Fruit fly (Drosophila melanogaster) whole organism, embryonic: ENCODE results near the gene Sps2.

Experiments used
- ATbp ChIP-seq: fragments of 200-800 bp; sonication (Bioruptor generic); optimal IDR thresholded peaks from 2 replicates; lab custom pipeline; 2017; ENCODE audit warnings: missing biosample characterization, mild to moderate bottlenecking, missing genetic modification characterization, missing genetic modification reagents
- Atf6 ChIP-seq: fragments of 200-800 bp; sonication (Bioruptor generic); IDR thresholded peaks from 2 replicates; pipeline ENCODE4 v1.3.6; 2022; ENCODE audit warnings: missing biosample characterization, missing genetic modification characterization
- B-H1 ChIP-seq: fragments of 200-800 bp; sonication (Bioruptor generic); IDR thresholded peaks from 3 replicates; pipeline ENCODE4 v1.3.6; 2022; ENCODE audit warnings: missing biosample characterization, missing genetic modification characterization
- CG10267 ChIP-seq: fragments of 200-800 bp; sonication (Bioruptor generic); optimal IDR thresholded peaks from 2 replicates; lab custom pipeline; 2018; ENCODE audit warnings: missing biosample characterization, mild to moderate bottlenecking, missing genetic modification characterization, moderate library complexity
- CG10366 ChIP-seq: fragments of 200-800 bp; sonication (Bioruptor generic); IDR thresholded peaks from 2 replicates; pipeline ENCODE4 v1.3.6; 2022; ENCODE audit warnings: missing biosample characterization, missing genetic modification characterization
- CG10431 ChIP-seq: fragments of 200-800 bp; sonication (Bioruptor generic); optimal IDR thresholded peaks from 3 replicates; lab custom pipeline; 2018; ENCODE audit warnings: missing biosample characterization, mild to moderate bottlenecking, missing genetic modification characterization
- CG12236 ChIP-seq: fragments of 200-800 bp; sonication (Bioruptor generic); optimal IDR thresholded peaks from 2 replicates; lab custom pipeline; 2016; ENCODE audit warnings: missing biosample characterization, missing genetic modification characterization
- CG13287 ChIP-seq: fragments of 200-800 bp; sonication (Bioruptor generic); IDR thresholded peaks from 2 replicates; pipeline ENCODE4 v1.3.6; 2022; ENCODE audit warnings: missing biosample characterization, missing genetic modification characterization; ENCODE audit not compliant: partially characterized antibody
- CG13894 ChIP-seq: fragments of 200-800 bp; sonication (Bioruptor generic); optimal IDR thresholded peaks from 3 replicates; lab custom pipeline; 2018; ENCODE audit warnings: missing biosample characterization, mild to moderate bottlenecking, missing genetic modification characterization, moderate library complexity
- CG14050 ChIP-seq: fragments of 200-800 bp; sonication (Bioruptor generic); IDR thresholded peaks from 3 replicates; pipeline ENCODE4 v1.3.6; 2022; ENCODE audit warnings: missing biosample characterization, missing genetic modification characterization
- CG15479 ChIP-seq: fragments of 200-800 bp; sonication (Bioruptor generic); optimal IDR thresholded peaks from 3 replicates; lab custom pipeline; 2019; ENCODE audit warnings: missing biosample characterization, mild to moderate bottlenecking, missing genetic modification characterization, moderate library complexity
- CG15601 ChIP-seq: fragments of 200-800 bp; sonication (Bioruptor generic); optimal IDR thresholded peaks from 3 replicates; lab custom pipeline; 2019; ENCODE audit warnings: missing biosample characterization, mild to moderate bottlenecking, missing genetic modification characterization, moderate library complexity
- CG1603 ChIP-seq: fragments of 200-800 bp; sonication (Bioruptor generic); optimal IDR thresholded peaks from 2 replicates; lab custom pipeline; 2019; ENCODE audit warnings: missing biosample characterization, mild to moderate bottlenecking, missing genetic modification characterization, moderate library complexity
- CG17186 ChIP-seq: fragments of 200-800 bp; sonication (Bioruptor generic); optimal IDR thresholded peaks from 3 replicates; lab custom pipeline; 2017; ENCODE audit warnings: missing biosample characterization, missing genetic modification reagents, missing genetic modification characterization
- CG18011 ChIP-seq: fragments of 200-800 bp; sonication (Bioruptor generic); optimal IDR thresholded peaks from 2 replicates; lab custom pipeline; 2017; ENCODE audit warnings: missing biosample characterization, missing genetic modification characterization, mild to moderate bottlenecking, moderate library complexity, missing genotype
- CG1832 ChIP-seq: fragments of 200-800 bp; sonication (Bioruptor generic); optimal IDR thresholded peaks from 2 replicates; lab custom pipeline; 2017; ENCODE audit warnings: missing biosample characterization, mild to moderate bottlenecking, missing genetic modification characterization, inconsistent platforms
- CG18599 ChIP-seq: fragments of 200-800 bp; sonication (Bioruptor generic); optimal IDR thresholded peaks from 3 replicates; lab custom pipeline; 2017; ENCODE audit warnings: missing biosample characterization, missing genetic modification characterization, mild to moderate bottlenecking, moderate library complexity, missing genetic modification reagents
- CG31224 ChIP-seq: fragments of 200-800 bp; sonication (Bioruptor generic); IDR thresholded peaks from 2 replicates; pipeline ENCODE4 v1.3.6; 2022; ENCODE audit warnings: missing biosample characterization, missing genetic modification characterization
- CG31365 ChIP-seq: fragments of 200-800 bp; sonication (Bioruptor generic); optimal IDR thresholded peaks from 2 replicates; lab custom pipeline; 2018; ENCODE audit warnings: missing biosample characterization, mild to moderate bottlenecking, missing genetic modification characterization
- CG32772 ChIP-seq: fragments of 200-800 bp; sonication (Bioruptor generic); IDR thresholded peaks from 2 replicates; pipeline ENCODE4 v1.3.6; 2022; ENCODE audit warnings: missing biosample characterization, missing genetic modification characterization
- CG3726 ChIP-seq: fragments of 200-800 bp; sonication (Bioruptor generic); IDR thresholded peaks from 3 replicates; pipeline ENCODE4, ENCODE4 v1.3.6; 2022; ENCODE audit warnings: missing biosample characterization, missing genetic modification characterization
- CG7745 ChIP-seq: fragments of 200-800 bp; sonication (Bioruptor generic); optimal IDR thresholded peaks from 2 replicates; lab custom pipeline; 2018; ENCODE audit warnings: missing biosample characterization, mild to moderate bottlenecking, missing genetic modification characterization, moderate library complexity
- CG8290 ChIP-seq, 3 experiments: fragments of 200-800 bp; sonication (Bioruptor generic); optimal IDR thresholded peaks; 2 replicates each; lab custom pipeline; 2016 to 2019; ENCODE audit warnings: missing biosample characterization in 3 of 3, missing genetic modification characterization in 3 of 3, mild to moderate bottlenecking in 2 of 3, moderate library complexity in 1 of 3
- CG8765 ChIP-seq: fragments of 200-800 bp; sonication (Bioruptor generic); IDR thresholded peaks from 2 replicates; pipeline ENCODE4 v1.3.6; 2022; ENCODE audit warnings: missing biosample characterization, missing genetic modification characterization
- Hr51 ChIP-seq, 2 experiments: fragments of 200-800 bp; sonication (Bioruptor generic); optimal IDR thresholded peaks; 2 replicates in 1 of 2; 3 replicates in 1 of 2; lab custom pipeline; 2016 to 2018; ENCODE audit warnings: missing biosample characterization in 2 of 2, missing genetic modification characterization in 2 of 2, mild to moderate bottlenecking in 1 of 2, moderate library complexity in 1 of 2
- Kr ChIP-seq: fragments of 200-800 bp; sonication (Bioruptor generic); optimal IDR thresholded peaks from 2 replicates; lab custom pipeline; 2017; ENCODE audit warnings: missing biosample characterization, mild to moderate bottlenecking, missing genetic modification characterization
- MBD-R2 ChIP-seq: fragments of 200-800 bp; sonication (Bioruptor generic); IDR thresholded peaks from 2 replicates; pipeline ENCODE4 v1.3.6; 2022; ENCODE audit warnings: missing biosample characterization, missing genetic modification characterization
- Nf-YB ChIP-seq: fragments of 200-800 bp; sonication (Bioruptor generic); optimal IDR thresholded peaks from 3 replicates; lab custom pipeline; 2019; ENCODE audit warnings: missing biosample characterization, mild to moderate bottlenecking, missing genetic modification characterization, moderate library complexity
- Oaz ChIP-seq: fragments of 200-800 bp; sonication (Bioruptor generic); IDR thresholded peaks from 2 replicates; pipeline ENCODE4 v1.3.6; 2022; ENCODE audit warnings: missing biosample characterization, missing genetic modification characterization
- Opbp ChIP-seq: fragments of 200-800 bp; sonication (Bioruptor generic); IDR thresholded peaks from 3 replicates; pipeline ENCODE4 v1.3.6; 2022; ENCODE audit warnings: missing biosample characterization, missing genetic modification characterization; ENCODE audit not compliant: partially characterized antibody
- Sox100B ChIP-seq: fragments of 200-800 bp; sonication (Bioruptor generic); optimal IDR thresholded peaks from 3 replicates; lab custom pipeline; 2018; ENCODE audit warnings: missing biosample characterization, mild to moderate bottlenecking, missing genetic modification characterization
- ase ChIP-seq: fragments of 200-800 bp; sonication (Bioruptor generic); IDR thresholded peaks from 3 replicates; pipeline ENCODE4 v1.3.6; 2022; ENCODE audit warnings: missing biosample characterization, missing genetic modification characterization
- ash1 ChIP-seq: fragments of 200-800 bp; sonication (Bioruptor generic); optimal IDR thresholded peaks from 2 replicates; lab custom pipeline; 2018; ENCODE audit warnings: missing biosample characterization, mild to moderate bottlenecking, missing genetic modification characterization
- bowl ChIP-seq: fragments of 200-800 bp; sonication (Bioruptor generic); IDR thresholded peaks from 2 replicates; pipeline ENCODE4 v1.3.6; 2022; ENCODE audit warnings: missing biosample characterization, missing genetic modification characterization
- bsh ChIP-seq, 2 experiments: fragments of 200-800 bp; sonication (Bioruptor generic); optimal IDR thresholded peaks; 2 replicates each; lab custom pipeline; 2017 to 2018; ENCODE audit warnings: mild to moderate bottlenecking in 2 of 2, missing biosample characterization in 2 of 2, missing genetic modification characterization in 2 of 2, moderate library complexity in 1 of 2
- disco-r ChIP-seq: fragments of 200-800 bp; sonication (Bioruptor generic); optimal IDR thresholded peaks from 2 replicates; lab custom pipeline; 2016; ENCODE audit warnings: missing biosample characterization, missing genetic modification characterization
- exex ChIP-seq: fragments of 200-800 bp; sonication (Bioruptor generic); optimal IDR thresholded peaks from 4 replicates; lab custom pipeline; 2018; ENCODE audit warnings: missing biosample characterization, mild to moderate bottlenecking, missing genetic modification characterization, moderate library complexity
- gt ChIP-seq: fragments of 200-800 bp; sonication (Bioruptor generic); IDR thresholded peaks from 2 replicates; pipeline ENCODE4 v1.3.6; 2022; ENCODE audit warnings: missing biosample characterization, missing genetic modification characterization
- hbn ChIP-seq: fragments of 200-800 bp; sonication (Bioruptor generic); IDR thresholded peaks from 2 replicates; pipeline ENCODE4 v1.3.6; 2022; ENCODE audit warnings: missing biosample characterization, missing genetic modification characterization; ENCODE audit not compliant: partially characterized antibody
- hth ChIP-seq: fragments of >200 bp; optimal IDR thresholded peaks from 2 replicates; lab custom pipeline; 2017; ENCODE audit warnings: inconsistent platforms
- kay ChIP-seq: fragments of 200-800 bp; sonication (Bioruptor generic); optimal IDR thresholded peaks from 2 replicates; lab custom pipeline; 2016; ENCODE audit warnings: missing biosample characterization, missing genetic modification characterization
- lmd ChIP-seq: fragments of 200-800 bp; sonication (Bioruptor generic); IDR thresholded peaks from 2 replicates; pipeline ENCODE4 v1.3.6; 2022; ENCODE audit warnings: missing biosample characterization, missing genetic modification characterization
- lov ChIP-seq, 2 experiments: fragments of 200-800 bp in 1 of 2; fragments of >200 bp in 1 of 2; sonication (Bioruptor generic) in 1 of 2; IDR thresholded peaks in 1 of 2; optimal IDR thresholded peaks in 1 of 2; 2 replicates in 1 of 2; 3 replicates in 1 of 2; pipeline versions ENCODE4 v1.3.6 to Lab custom; 2017 to 2022; ENCODE audit warnings: missing biosample characterization in 1 of 2, missing genetic modification characterization in 1 of 2
- nmo ChIP-seq: fragments of 200-800 bp; sonication (Bioruptor generic); optimal IDR thresholded peaks from 2 replicates; lab custom pipeline; 2018; ENCODE audit warnings: missing biosample characterization, mild to moderate bottlenecking, missing genetic modification characterization, moderate library complexity
- sd ChIP-seq: fragments of 200-800 bp; sonication (Bioruptor generic); optimal IDR thresholded peaks from 3 replicates; lab custom pipeline; 2018; ENCODE audit warnings: missing biosample characterization, mild to moderate bottlenecking, missing genetic modification characterization, moderate library complexity
- sima ChIP-seq: fragments of 200-800 bp; sonication (Bioruptor generic); optimal IDR thresholded peaks from 2 replicates; lab custom pipeline; 2016; ENCODE audit warnings: missing biosample characterization, missing genetic modification characterization
- tin ChIP-seq: fragments of 200-800 bp; sonication (Bioruptor generic); optimal IDR thresholded peaks from 3 replicates; lab custom pipeline; 2016; ENCODE audit warnings: missing biosample characterization, missing genetic modification characterization
- tx ChIP-seq: fragments of 200-800 bp; sonication (Bioruptor generic); optimal IDR thresholded peaks from 2 replicates; lab custom pipeline; 2016; ENCODE audit warnings: missing biosample characterization, missing genetic modification characterization
- zfh1 ChIP-seq: fragments of 200-800 bp; sonication (Bioruptor generic); IDR thresholded peaks from 3 replicates; pipeline ENCODE4 v1.3.6; 2022; ENCODE audit warnings: missing biosample characterization, missing genetic modification characterization

Sps2 gene

dm6 chr2L:10321036-10321583 lies 21.3 kb upstream of the Sps2 start (continued):
- no peak for TF ChIP-seq ATbp (GFP tag; lab: Kevin White, UChicago)
- no peak for TF ChIP-seq CG15601
- no peak for TF ChIP-seq CG10267 (tag; lab: Kevin White, UChicago)
- TF ChIP-seq CG7745: no peak
- TF ChIP-seq CG10366: no peak
- no peak for TF ChIP-seq gt
- TF ChIP-seq nmo (GFP tag; lab: Kevin White, UChicago): peak; percentile 22
- TF ChIP-seq Atf6: no peak
- TF ChIP-seq ase (GFP tag; lab: Robert Waterston, UW): no peak
- TF ChIP-seq ash1 (GFP tag; lab: Kevin White, UChicago): no peak
- no peak for TF ChIP-seq Nf-YB (GFP tag; lab: Kevin White, UChicago)
- no peak for TF ChIP-seq CG15479 (GFP tag; lab: Kevin White, UChicago)
- no peak for TF ChIP-seq CG8765
- TF ChIP-seq sd (tag; lab: Kevin White, UChicago): no peak
- TF ChIP-seq lov (optimal IDR thresholded peaks at IDR 0.05; lab: Kevin White, UChicago): no peak
- TF ChIP-seq lov (GFP tag; IDR thresholded peaks at IDR 0.05; lab: Robert Waterston, UW): 0 out of 3 replicates have a peak, but pooled peaks have one; percentile 27
- TF ChIP-seq CG31365 (tag; lab: Kevin White, UChicago): no peak
- no peak for TF ChIP-seq Hr51 (GFP tag; optimal IDR thresholded peaks at IDR 0.05; lab: Kevin White, UChicago)
- TF ChIP-seq CG3726 (GFP tag; lab: Robert Waterston, UW): no peak
- TF ChIP-seq CG8290 (GFP tag; optimal IDR thresholded peaks at IDR 0.05; lab: Kevin White, UChicago): no peak
- TF ChIP-seq CG8290 (tag; optimal IDR thresholded peaks at IDR 0.05; lab: Kevin White, UChicago): peak; percentile 26 to 36
- no peak for TF ChIP-seq Kr (GFP tag; lab: Kevin White, UChicago)
- TF ChIP-seq MBD-R2 (GFP tag; lab: Robert Waterston, UW): no peak
- TF ChIP-seq lmd (GFP tag; lab: Robert Waterston, UW): no peak; the same call in 1 of the 2 replicates
- TF ChIP-seq B-H1 (GFP tag; lab: Robert Waterston, UW): no peak
- no peak; the same call in none of the 2 replicates for TF ChIP-seq CG13287 (GFP tag; lab: Robert Waterston, UW)
- TF ChIP-seq CG31224: no peak
- TF ChIP-seq disco-r (GFP tag; lab: Kevin White, UChicago): peak; percentile 31
- no peak for TF ChIP-seq exex (tag; lab: Kevin White, UChicago)
- no peak for TF ChIP-seq Opbp (GFP tag; lab: Robert Waterston, UW)
- no peak for TF ChIP-seq CG18599 (GFP tag; lab: Kevin White, UChicago)
- no peak for TF ChIP-seq CG14050 (GFP tag; lab: Robert Waterston, UW)
- TF ChIP-seq CG13894 (tag; lab: Kevin White, UChicago): no peak
- no peak; the same call in none of the 2 replicates for TF ChIP-seq hbn
- no peak for TF ChIP-seq bowl (GFP tag; lab: Robert Waterston, UW)
- no peak for TF ChIP-seq CG10431 (GFP tag; lab: Kevin White, UChicago)
- TF ChIP-seq zfh1: no peak
- TF ChIP-seq tin (GFP tag; lab: Kevin White, UChicago): peak; percentile 14
- TF ChIP-seq CG12236 (GFP tag; lab: Kevin White, UChicago): no peak
- no peak for TF ChIP-seq tx
- TF ChIP-seq Oaz (GFP tag; lab: Robert Waterston, UW): no peak
- no peak for TF ChIP-seq bsh (GFP tag; optimal IDR thresholded peaks at IDR 0.05; lab: Kevin White, UChicago)
- TF ChIP-seq sima (GFP tag; lab: Kevin White, UChicago): no peak
- TF ChIP-seq CG1832 (GFP tag; lab: Kevin White, UChicago): no peak
- peak; percentile 2 for TF ChIP-seq CG1603 (tag; lab: Kevin White, UChicago)
- no peak for TF ChIP-seq CG32772 (GFP tag; lab: Robert Waterston, UW)
- TF ChIP-seq hth (lab: Kevin White, UChicago): no peak
- peak; percentile 33 for TF ChIP-seq Sox100B (GFP tag; lab: Kevin White, UChicago)
- TF ChIP-seq kay (GFP tag; lab: Kevin White, UChicago): no peak
- peak; percentile 8 for TF ChIP-seq CG18011 (GFP tag; lab: Kevin White, UChicago)
- no peak for TF ChIP-seq CG17186 (GFP tag; lab: Kevin White, UChicago)
